Fruit fly (Drosophila melanogaster): Measurements from ENCODE around the gene Amnionless.

Gene Amnionless

DNA sequence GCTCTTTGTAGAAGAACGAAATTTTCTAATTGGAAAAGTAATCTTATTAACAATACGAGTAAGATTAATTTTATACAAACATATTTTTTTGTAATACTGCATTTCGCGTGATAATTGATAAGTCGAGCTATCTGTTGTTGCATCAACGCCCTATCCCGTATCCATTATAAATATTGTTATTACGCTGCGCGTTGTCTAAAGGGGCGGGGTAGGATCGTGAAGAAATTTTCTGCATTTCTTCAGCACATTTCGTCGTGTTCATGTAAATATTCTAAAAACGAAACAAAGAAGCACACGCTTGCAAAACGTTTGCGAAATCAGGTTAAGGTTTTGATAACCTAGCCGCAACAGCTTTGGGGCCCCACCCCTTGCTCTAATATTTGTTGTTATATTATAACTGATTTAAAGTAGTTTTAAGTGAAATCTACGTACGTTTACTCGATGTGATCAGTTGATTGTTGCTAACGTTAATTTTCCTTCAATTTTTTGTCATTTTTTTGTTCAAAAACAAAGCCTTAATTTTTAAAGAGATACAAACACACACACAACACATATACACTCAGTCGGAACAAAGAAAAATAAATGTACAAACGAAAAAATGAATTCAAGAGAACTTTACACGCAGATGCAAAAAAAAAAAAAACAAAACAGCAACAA is 14.5 kb upstream of the Amnionless start:
- no peak for TF ChIP-seq CG8478 (optimal IDR thresholded peaks at IDR 0.05)
- TF ChIP-seq CTCF (optimal IDR thresholded peaks at IDR 0.05) = no peak

dm6 chr2L:300877-301706 is 12.1 kb upstream of the Amnionless start:
- TF ChIP-seq CG8478 (optimal IDR thresholded peaks at IDR 0.05) (no peak), CTCF (optimal IDR thresholded peaks at IDR 0.05) (no peak)

DNA sequence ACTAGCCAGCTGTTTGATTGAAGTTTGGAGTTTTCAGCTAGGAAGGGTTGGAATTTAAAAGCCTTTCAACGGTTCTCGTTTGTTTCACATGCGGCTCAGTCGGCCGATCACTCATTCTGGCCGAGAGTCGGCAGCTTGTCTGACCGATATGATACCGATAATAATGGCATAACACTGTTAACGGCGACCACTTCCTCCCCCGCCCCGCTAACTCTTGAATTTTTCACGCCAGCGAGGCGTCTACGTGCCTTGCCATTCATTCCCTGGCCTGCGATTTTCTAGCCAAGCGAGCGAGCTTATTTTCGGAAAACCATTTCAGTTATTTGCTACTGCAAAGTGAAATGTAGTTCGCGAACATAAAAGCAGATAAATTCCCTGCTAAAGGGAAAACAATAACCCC is 11.1 kb upstream of the Amnionless start:
- TF ChIP-seq CG8478 (optimal IDR thresholded peaks at IDR 0.05) = no peak
- no peak for TF ChIP-seq CTCF (optimal IDR thresholded peaks at IDR 0.05)

DNA sequence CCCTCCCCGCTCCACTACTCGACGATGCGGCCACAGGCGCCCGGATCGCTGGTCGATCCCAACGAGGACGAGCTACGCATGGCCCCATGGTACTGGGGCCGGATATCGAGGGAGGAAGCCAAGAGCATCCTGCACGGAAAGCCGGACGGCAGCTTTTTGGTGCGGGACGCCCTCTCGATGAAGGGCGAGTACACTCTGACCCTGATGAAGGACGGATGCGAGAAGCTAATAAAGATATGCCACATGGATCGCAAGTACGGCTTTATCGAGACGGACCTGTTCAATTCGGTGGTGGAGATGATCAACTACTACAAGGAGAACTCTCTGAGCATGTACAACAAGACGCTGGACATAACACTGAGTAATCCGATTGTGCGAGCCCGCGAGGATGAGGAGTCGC is 10.1 kb upstream of the Amnionless start:
- TF ChIP-seq CTCF (optimal IDR thresholded peaks at IDR 0.05) (no peak), CG8478 (optimal IDR thresholded peaks at IDR 0.05) (no peak)

DNA sequence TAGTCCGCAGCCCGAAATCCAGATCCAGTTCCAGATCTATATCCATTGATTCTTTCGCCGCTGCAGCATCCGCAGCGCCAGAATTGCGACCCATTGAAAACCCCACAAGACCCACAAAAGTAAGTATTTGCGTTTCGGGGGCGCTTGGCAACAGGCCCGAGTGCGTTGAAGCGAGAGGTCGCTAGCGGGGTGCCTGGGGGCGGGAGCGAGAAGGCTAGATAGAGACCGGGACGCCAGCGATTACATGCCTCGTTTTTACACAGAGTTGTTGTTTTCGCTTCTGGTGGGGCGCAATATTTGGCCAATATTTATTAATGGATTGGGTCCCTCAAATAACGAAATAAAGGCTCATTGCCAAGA is 9.3 kb upstream of the Amnionless start:
- no peak for TF ChIP-seq CTCF (optimal IDR thresholded peaks at IDR 0.05)
- TF ChIP-seq CG8478 (optimal IDR thresholded peaks at IDR 0.05) = no peak

DNA sequence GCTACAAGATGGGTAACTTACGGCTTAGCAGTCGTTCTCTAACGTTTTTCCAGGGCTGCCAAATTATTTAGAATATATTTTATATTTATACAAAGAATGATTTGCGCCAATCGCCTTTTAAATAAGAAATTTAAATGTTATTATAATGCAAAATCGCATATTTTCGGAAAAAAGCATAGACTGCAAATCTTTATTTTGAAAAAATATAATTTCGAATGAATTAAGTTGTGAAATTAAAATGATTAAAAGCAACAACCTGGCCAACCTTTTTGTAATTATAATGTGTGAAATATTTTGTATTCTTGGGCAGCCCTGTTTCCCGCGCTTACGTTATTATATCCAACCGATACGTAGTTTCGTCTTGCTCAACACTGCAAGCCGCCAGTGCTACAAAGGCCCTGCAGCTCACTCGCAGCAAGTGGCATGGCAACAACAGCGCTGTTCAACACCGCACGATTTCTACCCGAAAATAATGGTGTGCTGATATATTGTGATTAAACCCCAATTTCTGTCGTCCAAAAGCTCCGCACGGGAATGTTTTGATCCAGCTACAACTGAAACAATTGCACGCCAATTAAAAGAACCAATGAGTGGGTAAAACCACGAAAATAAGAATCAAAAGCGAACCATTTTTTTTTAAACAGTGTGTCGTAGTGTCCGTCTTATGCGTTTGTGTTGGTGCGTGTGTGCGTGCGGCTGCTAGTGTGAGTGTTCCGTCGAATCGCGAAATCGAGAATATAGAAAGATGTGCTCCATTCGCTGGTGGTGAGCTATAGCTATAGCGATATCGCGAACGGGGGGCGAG is 8.7 kb upstream of the Amnionless start, which contains the start of gene Pi3K21B:
Pi3K21B (plus strand) TSS at position 401 of the 805 bp plus-strand sequence.
- TF ChIP-seq CTCF (optimal IDR thresholded peaks at IDR 0.05) = peak; percentile 1 to 12
- TF ChIP-seq CG8478 (optimal IDR thresholded peaks at IDR 0.05) = no peak

DNA sequence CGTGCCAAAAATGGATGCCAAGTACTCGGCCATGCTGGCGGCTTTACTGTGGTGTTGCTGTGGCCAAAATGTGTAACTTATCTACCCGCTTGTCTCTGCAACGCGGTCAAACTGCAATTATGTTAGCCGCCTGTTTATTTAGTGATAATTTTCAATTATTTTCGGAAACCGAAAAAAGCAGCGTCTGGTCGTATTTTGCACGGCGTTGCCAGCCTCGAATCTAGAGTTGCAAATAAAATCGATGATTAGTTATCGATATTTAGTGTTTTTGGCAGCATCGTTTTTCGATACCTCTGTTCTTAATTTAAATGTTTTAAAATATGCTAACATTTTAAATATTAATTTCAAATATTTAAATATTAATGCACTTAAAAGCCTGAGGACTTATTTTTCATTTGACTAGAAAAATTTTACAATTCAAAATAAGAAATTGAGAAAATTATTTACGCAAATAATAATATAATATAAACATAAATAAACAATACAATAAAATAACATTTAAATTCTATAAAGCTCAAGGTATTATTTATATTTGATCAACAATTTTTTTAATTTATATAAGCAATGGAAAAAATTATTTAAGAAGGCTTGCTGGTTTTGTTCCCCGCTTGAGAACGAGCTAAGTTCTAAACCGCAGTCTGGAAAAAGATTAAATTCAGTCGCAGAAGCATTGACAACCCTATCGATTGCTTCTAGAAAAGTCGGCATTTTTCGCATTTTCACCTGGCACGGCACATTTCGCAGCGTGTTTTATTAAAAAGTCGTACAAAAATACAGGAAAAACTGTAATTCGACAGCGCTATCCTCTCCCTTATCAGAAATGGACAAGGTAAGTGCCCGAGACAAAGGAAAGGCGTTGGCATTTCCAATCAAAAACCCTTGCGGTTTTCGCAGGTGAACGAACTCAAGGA is 5.8 kb upstream of the Amnionless start, which contains the start of the genes U2af38 and Stip1:
U2af38 (minus strand) TSS at position 230 of the 911 bp plus-strand sequence.
Stip1 (plus strand) TSS at position 671 of the 911 bp plus-strand sequence.
- TF ChIP-seq CTCF (optimal IDR thresholded peaks at IDR 0.05) = peak; percentile 35 to 48
- TF ChIP-seq CG8478 (optimal IDR thresholded peaks at IDR 0.05) = no peak

- TF ChIP-seq CG8478 (optimal IDR thresholded peaks at IDR 0.05) (no peak), CTCF (optimal IDR thresholded peaks at IDR 0.05) (no peak)
These were observed 3.4 kb upstream of the Amnionless start, which contains the start of gene CG11562 for dm6 chr2L:292301-292700. CG11562 (plus strand) TSS chr2L:292419.

DNA sequence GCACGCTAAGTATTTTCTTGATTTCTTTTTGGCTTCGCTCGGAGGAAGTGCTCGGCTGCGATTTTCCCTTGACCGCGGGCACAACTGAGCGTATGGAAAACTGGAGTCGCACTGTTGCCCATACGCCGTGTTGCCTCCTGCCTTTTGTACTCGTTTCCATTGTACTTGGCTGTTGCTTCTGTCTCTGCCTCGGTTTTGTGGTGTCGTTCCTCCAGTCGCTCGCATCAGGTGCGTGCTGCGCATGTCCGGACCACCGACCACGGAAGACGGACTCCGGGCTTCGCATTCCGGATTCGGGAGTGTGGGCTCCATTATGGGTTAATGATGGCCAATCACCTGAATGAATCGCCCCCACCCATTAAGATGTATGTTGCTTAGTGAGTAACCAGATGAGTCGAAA is 2.7 kb upstream of the Amnionless start, which contains the start of gene CG3625:
CG3625 (minus strand) TSS at position 139 of the 400 bp plus-strand sequence.
- TF ChIP-seq CG8478 (optimal IDR thresholded peaks at IDR 0.05) (no peak), CTCF (optimal IDR thresholded peaks at IDR 0.05) (no peak)

DNA sequence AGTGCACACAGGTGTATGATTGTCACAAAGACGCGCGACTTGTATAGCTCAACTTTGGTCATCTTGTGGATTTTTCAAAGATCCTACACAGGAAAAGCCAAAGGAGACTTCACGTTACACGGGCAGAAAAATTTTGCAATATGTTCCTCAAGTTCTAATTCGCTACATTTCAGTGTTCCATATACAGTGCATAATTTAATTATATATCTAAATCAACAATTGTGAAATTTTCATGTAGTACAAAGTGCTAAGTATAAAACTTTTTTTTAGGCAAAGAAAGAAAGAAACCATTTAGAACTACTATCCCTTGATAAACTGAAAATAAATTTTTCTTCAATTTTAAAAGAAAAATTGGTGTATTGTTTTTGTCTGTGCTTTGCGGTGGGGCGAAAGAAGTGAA is 2.0 kb upstream of the Amnionless start:
- TF ChIP-seq CG8478 (optimal IDR thresholded peaks at IDR 0.05) (no peak), CTCF (optimal IDR thresholded peaks at IDR 0.05) (no peak)

- TF ChIP-seq CTCF (optimal IDR thresholded peaks at IDR 0.05) = no peak
- no peak for TF ChIP-seq CG8478 (optimal IDR thresholded peaks at IDR 0.05)
These were observed 1.4 kb upstream of the Amnionless start for dm6 chr2L:290373-290772.

dm6 chr2L:286421-286820 is 2.5 kb downstream of the Amnionless start:
- TF ChIP-seq CTCF (optimal IDR thresholded peaks at IDR 0.05) (no peak), CG8478 (optimal IDR thresholded peaks at IDR 0.05) (no peak)

DNA sequence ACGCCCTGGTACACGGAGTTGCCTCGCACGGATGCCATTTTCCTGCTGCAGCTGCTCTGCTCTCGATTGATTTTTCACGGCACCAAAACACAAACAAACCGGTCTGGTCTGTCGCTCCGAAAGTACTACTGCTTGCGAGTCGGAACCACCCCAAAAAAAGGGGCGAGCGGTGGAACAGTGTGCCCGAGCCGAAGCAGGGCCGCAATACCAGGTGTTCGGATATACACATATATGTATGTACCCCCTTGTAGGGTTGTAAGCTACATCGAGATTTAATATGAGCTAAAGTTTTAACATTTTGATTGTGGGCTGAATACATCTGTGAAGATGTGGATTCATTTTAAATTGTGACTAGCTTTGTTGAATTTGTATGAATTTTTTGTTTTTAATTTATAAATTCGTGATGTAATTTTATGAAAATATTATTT is 3.3 kb downstream of the Amnionless start:
- TF ChIP-seq CG8478 (optimal IDR thresholded peaks at IDR 0.05) (no peak), CTCF (optimal IDR thresholded peaks at IDR 0.05) (no peak)

DNA sequence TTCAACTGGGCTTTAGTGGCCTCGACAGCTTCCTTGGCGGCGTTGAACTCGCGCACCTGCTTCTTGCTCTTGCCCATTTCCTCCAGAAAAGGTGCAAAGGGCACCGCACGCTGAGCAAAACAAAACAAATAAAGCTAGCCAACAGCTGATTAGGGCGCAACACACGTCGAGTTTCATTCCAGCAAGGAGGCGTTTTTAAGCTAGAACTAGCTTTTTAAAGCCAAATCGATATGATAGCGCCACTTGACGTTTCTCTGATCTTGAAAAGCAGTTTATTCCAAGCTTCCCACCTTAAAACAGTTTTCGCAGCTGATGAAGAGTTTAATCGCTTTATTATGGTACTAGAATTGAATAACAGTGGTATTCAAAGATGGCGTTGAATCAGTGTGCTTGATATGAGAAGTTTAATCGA is 5.9 kb downstream of the Amnionless start, which contains the start of gene CG11601:
CG11601 (minus strand) TSS at position 199 of the 412 bp plus-strand sequence.
- TF ChIP-seq CTCF (optimal IDR thresholded peaks at IDR 0.05) (peak in 1 of 2 experiments; percentile 35), CG8478 (optimal IDR thresholded peaks at IDR 0.05) (no peak)

Measured in S2 (cell line).